Worm (Caenorhabditis elegans) whole organism, early embryonic: ENCODE measurements around the gene mel-32.

ENCODE experiments used
- B0310.2 ChIP-seq: sonication (generic microtip); optimal IDR thresholded peaks from 2 replicates; lab custom pipeline; 2016; ENCODE audit warnings: mild to moderate bottlenecking, missing genetic modification characterization, missing compliant biosample characterization
- F13C5.2 ChIP-seq: sonication (generic microtip); optimal IDR thresholded peaks from 2 replicates; lab custom pipeline; 2017; ENCODE audit warnings: mild to moderate bottlenecking, missing genetic modification characterization, inconsistent platforms, missing compliant biosample characterization
- aly-1 ChIP-seq: sonication (generic microtip); optimal IDR thresholded peaks from 2 replicates; lab custom pipeline; 2016; ENCODE audit warnings: missing genetic modification characterization, missing compliant biosample characterization
- ama-1 ChIP-seq: fragments of 150-350 bp; optimal IDR thresholded peaks from 2 replicates; lab custom pipeline; 2014
- ceh-13 ChIP-seq: fragments of 200-800 bp; sonication (Bioruptor generic); optimal IDR thresholded peaks from 2 replicates; lab custom pipeline; 2018; ENCODE audit warnings: mild to moderate bottlenecking, missing genetic modification characterization, missing compliant biosample characterization
- ceh-36 ChIP-seq: sonication (generic microtip); optimal IDR thresholded peaks from 2 replicates; lab custom pipeline; 2016; ENCODE audit warnings: missing genetic modification characterization, inconsistent platforms, missing compliant biosample characterization
- ets-7 ChIP-seq: sonication (generic microtip); optimal IDR thresholded peaks from 2 replicates; lab custom pipeline; 2016; ENCODE audit warnings: missing genotype, missing genetic modification characterization, missing compliant biosample characterization
- flt-1 ChIP-seq: fragments of 200-800 bp; sonication (Bioruptor generic); IDR thresholded peaks from 2 replicates; pipeline ENCODE4 v1.3.6; 2022; ENCODE audit warnings: missing genetic modification characterization, missing compliant biosample characterization
- hmbx-1 ChIP-seq: sonication (generic microtip); optimal IDR thresholded peaks from 2 replicates; lab custom pipeline; 2016; ENCODE audit warnings: mild to moderate bottlenecking, missing genetic modification characterization, missing compliant biosample characterization
- hmg-4 ChIP-seq: fragments of 200-800 bp; sonication (Bioruptor generic); optimal IDR thresholded peaks from 2 replicates; lab custom pipeline; 2018; ENCODE audit warnings: mild to moderate bottlenecking, missing genetic modification characterization, missing compliant biosample characterization
- hnd-1 ChIP-seq: sonication (generic microtip); optimal IDR thresholded peaks from 2 replicates; lab custom pipeline; 2016; ENCODE audit warnings: missing genetic modification characterization, missing compliant biosample characterization
- pes-1 ChIP-seq: fragments of 200-800 bp; sonication (Bioruptor generic); IDR thresholded peaks from 2 replicates; pipeline ENCODE4 v1.3.6; 2022; ENCODE audit warnings: missing genetic modification reagents, missing genetic modification characterization, missing compliant biosample characterization
- scrt-1 ChIP-seq: fragments of 200-800 bp; sonication (Bioruptor generic); IDR thresholded peaks from 2 replicates; pipeline ENCODE4 v1.3.6; 2022; ENCODE audit warnings: missing genetic modification characterization, missing compliant biosample characterization
- sea-1 ChIP-seq: fragments of 200-800 bp; sonication (Bioruptor generic); conservative IDR thresholded peaks from 2 replicates; pipeline ENCODE4 v1.3.6; 2022; ENCODE audit warnings: missing genetic modification characterization, missing compliant biosample characterization
- tbx-11 ChIP-seq: fragments of 200-800 bp; sonication (Bioruptor generic); IDR thresholded peaks from 2 replicates; pipeline ENCODE4 v1.3.6; 2022; ENCODE audit warnings: missing genetic modification characterization, missing compliant biosample characterization
- tbx-37 ChIP-seq: fragments of 200-800 bp; sonication (Bioruptor generic); conservative IDR thresholded peaks from 2 replicates; pipeline ENCODE4 v1.3.6; 2022; ENCODE audit warnings: missing genetic modification reagents, missing genetic modification characterization, missing compliant biosample characterization
- tra-4 ChIP-seq: sonication (generic microtip); optimal IDR thresholded peaks from 2 replicates; lab custom pipeline; 2017; ENCODE audit warnings: missing genetic modification characterization, missing compliant biosample characterization

The mel-32 gene

ce11 chrIII:6459820-6460219 lies 17.0 kb upstream of the mel-32 start, which contains the start of gene algn-1:
algn-1 (plus strand) TSS chrIII:6460120.
- no peak for TF ChIP-seq B0310.2 (tag; lab: Kevin White, UChicago)
- TF ChIP-seq tbx-11: no peak

ce11 chrIII:6454183-6454582 lies 11.4 kb upstream of the mel-32 start, which contains the start of gene jhdm-1:
jhdm-1 (plus strand) TSS chrIII:6454483.
- TF ChIP-seq hmg-4 (GFP tag; lab: Kevin White, UChicago) (no peak), B0310.2 (tag; lab: Kevin White, UChicago) (no peak), ceh-36 (no peak), tbx-37 (GFP tag; lab: Robert Waterston, UW) (no peak), tbx-11 (no peak), flt-1 (GFP tag; lab: Robert Waterston, UW) (no peak), sea-1 (GFP tag; lab: Robert Waterston, UW) (no peak), scrt-1 (GFP tag; lab: Robert Waterston, UW) (no peak), pes-1 (no peak), hmbx-1 (tag; lab: Kevin White, UChicago) (no peak), tra-4 (no peak), ama-1 (lab: Kevin White, UChicago) (no peak), aly-1 (no peak), hnd-1 (tag; lab: Kevin White, UChicago) (no peak), F13C5.2 (tag; lab: Kevin White, UChicago) (no peak), ceh-13 (GFP tag; lab: Kevin White, UChicago) (no peak), ets-7 (no peak)

ce11 chrIII:6453665-6454064 lies 10.9 kb upstream of the mel-32 start:
- TF ChIP-seq tbx-37 (GFP tag; lab: Robert Waterston, UW) (0 out of 2 replicates have a peak, but pooled peaks have one; percentile 46), hmbx-1 (tag; lab: Kevin White, UChicago) (no peak), aly-1 (no peak), scrt-1 (GFP tag; lab: Robert Waterston, UW) (no peak), ama-1 (lab: Kevin White, UChicago) (no peak), pes-1 (peak; percentile 70), ets-7 (peak; percentile 65), sea-1 (GFP tag; lab: Robert Waterston, UW) (peak; percentile 64; the same call in 1 of the 2 replicates), hnd-1 (tag; lab: Kevin White, UChicago) (peak; percentile 28), tbx-11 (peak; percentile 38; the same call in 1 of the 2 replicates), tra-4 (no peak), F13C5.2 (tag; lab: Kevin White, UChicago) (peak; percentile 83), ceh-36 (peak; percentile 37), ceh-13 (GFP tag; lab: Kevin White, UChicago) (no peak), hmg-4 (GFP tag; lab: Kevin White, UChicago) (peak; percentile 62), flt-1 (GFP tag; lab: Robert Waterston, UW) (0 out of 2 replicates have a peak, but pooled peaks have one; percentile 42), B0310.2 (tag; lab: Kevin White, UChicago) (peak; percentile 39)

ce11 chrIII:6452683-6453082 lies 9.9 kb upstream of the mel-32 start:
- TF ChIP-seq B0310.2 (tag; lab: Kevin White, UChicago): no peak
- TF ChIP-seq flt-1 (GFP tag; lab: Robert Waterston, UW): no peak
- TF ChIP-seq hmbx-1 (tag; lab: Kevin White, UChicago): no peak
- TF ChIP-seq aly-1: no peak
- TF ChIP-seq ets-7: no peak
- no peak for TF ChIP-seq scrt-1 (GFP tag; lab: Robert Waterston, UW)
- TF ChIP-seq hmg-4 (GFP tag; lab: Kevin White, UChicago): no peak
- no peak for TF ChIP-seq tbx-37 (GFP tag; lab: Robert Waterston, UW)
- no peak for TF ChIP-seq ama-1 (lab: Kevin White, UChicago)
- no peak for TF ChIP-seq ceh-36
- TF ChIP-seq ceh-13 (GFP tag; lab: Kevin White, UChicago): no peak
- TF ChIP-seq tra-4: no peak
- no peak for TF ChIP-seq sea-1 (GFP tag; lab: Robert Waterston, UW)
- no peak for TF ChIP-seq tbx-11
- no peak for TF ChIP-seq hnd-1 (tag; lab: Kevin White, UChicago)
- no peak for TF ChIP-seq F13C5.2 (tag; lab: Kevin White, UChicago)
- TF ChIP-seq pes-1: no peak

ce11 chrIII:6452278-6452677 lies 9.5 kb upstream of the mel-32 start, which contains the start of gene set-1:
set-1 (minus strand) TSS chrIII:6452378.
- TF ChIP-seq B0310.2 (tag; lab: Kevin White, UChicago) (no peak), ceh-13 (GFP tag; lab: Kevin White, UChicago) (no peak), F13C5.2 (tag; lab: Kevin White, UChicago) (no peak), ceh-36 (no peak), ets-7 (no peak), hmg-4 (GFP tag; lab: Kevin White, UChicago) (no peak), hmbx-1 (tag; lab: Kevin White, UChicago) (no peak), scrt-1 (GFP tag; lab: Robert Waterston, UW) (no peak), tbx-11 (no peak), aly-1 (no peak), tbx-37 (GFP tag; lab: Robert Waterston, UW) (no peak), tra-4 (no peak), hnd-1 (tag; lab: Kevin White, UChicago) (no peak), sea-1 (GFP tag; lab: Robert Waterston, UW) (no peak), ama-1 (lab: Kevin White, UChicago) (no peak), pes-1 (no peak), flt-1 (GFP tag; lab: Robert Waterston, UW) (no peak)

- TF ChIP-seq hmbx-1 (tag; lab: Kevin White, UChicago) (no peak), ceh-13 (GFP tag; lab: Kevin White, UChicago) (no peak), scrt-1 (GFP tag; lab: Robert Waterston, UW) (no peak), tra-4 (no peak), tbx-37 (GFP tag; lab: Robert Waterston, UW) (no peak), ama-1 (lab: Kevin White, UChicago) (no peak), tbx-11 (no peak), B0310.2 (tag; lab: Kevin White, UChicago) (no peak), aly-1 (no peak), hnd-1 (tag; lab: Kevin White, UChicago) (no peak), ceh-36 (no peak), F13C5.2 (tag; lab: Kevin White, UChicago) (no peak), hmg-4 (GFP tag; lab: Kevin White, UChicago) (no peak), ets-7 (no peak), pes-1 (no peak)
These were observed 7.8 kb upstream of the mel-32 start, which contains the start of gene T26A5.6 for ce11 chrIII:6450596-6450995. T26A5.6 (minus strand) TSS chrIII:6450696.

ce11 chrIII:6449854-6450253 lies 7.1 kb upstream of the mel-32 start:
- TF ChIP-seq ama-1 (lab: Kevin White, UChicago) (peak; percentile 70), pes-1 (peak; percentile 34; the same call in 1 of the 2 replicates), tra-4 (no peak)
